Worm (Caenorhabditis elegans) whole organism, young adult: ENCODE results near the gene R74.2.

Experiments
- B0019.2 ChIP-seq: fragments of 200-800 bp; sonication (Bioruptor generic); conservative IDR thresholded peaks from 2 replicates; pipeline ENCODE4 v1.3.6; 2022; ENCODE audit warnings: missing genetic modification reagents, missing genetic modification characterization, missing compliant biosample characterization
- B0261.1 ChIP-seq: sonication (generic microtip); optimal IDR thresholded peaks from 2 replicates; lab custom pipeline; 2016; ENCODE audit warnings: mild to moderate bottlenecking, missing genetic modification characterization, moderate library complexity, missing compliant biosample characterization
- C17E4.6 ChIP-seq: fragments of 200-800 bp; sonication (Bioruptor generic); IDR thresholded peaks from 2 replicates; pipeline ENCODE4 v1.3.6; 2022; ENCODE audit warnings: missing genetic modification reagents, missing genetic modification characterization, missing compliant biosample characterization
- F23B12.7 ChIP-seq: sonication (generic microtip); optimal IDR thresholded peaks from 2 replicates; lab custom pipeline; 2017; ENCODE audit warnings: missing genetic modification characterization, mild to moderate bottlenecking, missing compliant biosample characterization, antibody characterized with exemption, moderate library complexity; ENCODE audit not compliant: insufficient read depth
- F49E8.2 ChIP-seq: sonication (generic microtip); optimal IDR thresholded peaks from 3 replicates; lab custom pipeline; 2017; ENCODE audit warnings: missing genetic modification characterization, mild to moderate bottlenecking, missing compliant biosample characterization, antibody characterized with exemption, moderate library complexity; ENCODE audit not compliant: insufficient read depth
- F57C9.4 ChIP-seq: sonication (generic microtip); optimal IDR thresholded peaks from 2 replicates; lab custom pipeline; 2017; ENCODE audit warnings: mild to moderate bottlenecking, missing genetic modification characterization, missing compliant biosample characterization
- Y53F4B.3 ChIP-seq: fragments of 200-800 bp; sonication (Bioruptor generic); IDR thresholded peaks from 2 replicates; pipeline ENCODE4 v1.3.6; 2022; ENCODE audit warnings: missing genetic modification reagents, missing genetic modification characterization, missing compliant biosample characterization
- ZK185.1 ChIP-seq: sonication (generic microtip); optimal IDR thresholded peaks from 2 replicates; lab custom pipeline; 2016; ENCODE audit warnings: mild to moderate bottlenecking, missing genetic modification characterization, missing compliant biosample characterization; ENCODE audit not compliant: poor library complexity, severe bottlenecking
- aptf-3 ChIP-seq: fragments of 200-800 bp; sonication (Bioruptor generic); IDR thresholded peaks from 2 replicates; pipeline ENCODE4 v1.3.6; 2022; ENCODE audit warnings: missing genetic modification characterization, missing compliant biosample characterization
- ceh-27 ChIP-seq: fragments of 200-800 bp; sonication (Bioruptor generic); optimal IDR thresholded peaks from 2 replicates; lab custom pipeline; 2018; ENCODE audit warnings: mild to moderate bottlenecking, missing genetic modification characterization, moderate library complexity, missing compliant biosample characterization
- ceh-40 ChIP-seq: fragments of 200-800 bp; sonication (Bioruptor generic); IDR thresholded peaks from 2 replicates; pipeline ENCODE4 v1.3.6; 2022; ENCODE audit warnings: missing genetic modification characterization, missing compliant biosample characterization
- ceh-79 ChIP-seq: sonication (generic microtip); optimal IDR thresholded peaks from 2 replicates; lab custom pipeline; 2017; ENCODE audit warnings: mild to moderate bottlenecking, missing genetic modification characterization, missing compliant biosample characterization
- ceh-91 ChIP-seq: fragments of 200-800 bp; sonication (Bioruptor generic); IDR thresholded peaks from 2 replicates; pipeline ENCODE4 v1.3.6; 2022; ENCODE audit warnings: missing genetic modification reagents, missing genetic modification characterization, missing compliant biosample characterization
- ekl-4 ChIP-seq: fragments of 200-800 bp; sonication (Bioruptor generic); IDR thresholded peaks from 2 replicates; pipeline ENCODE4 v1.3.6; 2022; ENCODE audit warnings: missing genetic modification reagents, missing genetic modification characterization, missing compliant biosample characterization
- him-1 ChIP-seq: sonication (generic microtip); optimal IDR thresholded peaks from 2 replicates; lab custom pipeline; 2016; ENCODE audit warnings: missing genotype, missing genetic modification reagents, missing genetic modification characterization, missing compliant biosample characterization
- hlh-12 ChIP-seq: sonication (generic microtip); optimal IDR thresholded peaks from 2 replicates; lab custom pipeline; 2016; ENCODE audit warnings: missing genetic modification characterization, missing compliant biosample characterization
- hrde-1 ChIP-seq: sonication (generic microtip); optimal IDR thresholded peaks from 2 replicates; lab custom pipeline; 2016; ENCODE audit warnings: missing genetic modification characterization, mild to moderate bottlenecking, missing compliant biosample characterization, moderate library complexity, missing genotype, missing genetic modification reagents, borderline replicate concordance
- hsf-1 ChIP-seq: fragments of 200-800 bp; sonication (Bioruptor generic); IDR thresholded peaks from 2 replicates; pipeline ENCODE4 v1.3.6; 2022; ENCODE audit warnings: missing genetic modification reagents, missing genetic modification characterization, missing compliant biosample characterization
- lsl-1 ChIP-seq: fragments of 200-800 bp; sonication (Bioruptor generic); optimal IDR thresholded peaks from 2 replicates; lab custom pipeline; 2018; ENCODE audit warnings: mild to moderate bottlenecking, missing genetic modification characterization, moderate library complexity, missing compliant biosample characterization
- lsy-27 ChIP-seq: sonication (generic microtip); optimal IDR thresholded peaks from 2 replicates; lab custom pipeline; 2017; ENCODE audit warnings: missing genetic modification characterization, mild to moderate bottlenecking, missing compliant biosample characterization, antibody characterized with exemption, missing genotype, borderline replicate concordance; ENCODE audit not compliant: insufficient read depth
- madf-3 ChIP-seq: fragments of 200-800 bp; sonication (Bioruptor generic); IDR thresholded peaks from 2 replicates; pipeline ENCODE4 v1.3.6; 2022; ENCODE audit warnings: missing genetic modification reagents, missing genetic modification characterization, missing compliant biosample characterization
- madf-6 ChIP-seq: fragments of 200-800 bp; sonication (Bioruptor generic); IDR thresholded peaks from 2 replicates; pipeline ENCODE4 v1.3.6; 2022; ENCODE audit warnings: missing genetic modification reagents, missing genetic modification characterization, missing compliant biosample characterization
- madf-8 ChIP-seq: fragments of 200-800 bp; sonication (Bioruptor generic); conservative IDR thresholded peaks from 2 replicates; pipeline ENCODE4 v1.3.6; 2022; ENCODE audit warnings: missing genetic modification reagents, missing genetic modification characterization, missing compliant biosample characterization
- mcd-1 ChIP-seq: fragments of 200-800 bp; sonication (Bioruptor generic); IDR thresholded peaks from 2 replicates; pipeline ENCODE4 v1.3.6; 2022; ENCODE audit warnings: missing genetic modification reagents, missing genetic modification characterization, missing compliant biosample characterization
- mes-4 ChIP-seq: sonication (generic microtip); optimal IDR thresholded peaks from 2 replicates; lab custom pipeline; 2016; ENCODE audit warnings: missing genotype, missing genetic modification characterization, missing compliant biosample characterization
- nfya-2 ChIP-seq: fragments of 200-800 bp; sonication (Bioruptor generic); IDR thresholded peaks from 2 replicates; pipeline ENCODE4 v1.3.6; 2022; ENCODE audit warnings: missing genetic modification reagents, missing genetic modification characterization, missing compliant biosample characterization
- pbrm-1 ChIP-seq: fragments of 200-800 bp; sonication (Bioruptor generic); IDR thresholded peaks from 2 replicates; pipeline ENCODE4 v1.3.6; 2022; ENCODE audit warnings: missing genetic modification reagents, missing genetic modification characterization, missing compliant biosample characterization
- rcor-1 ChIP-seq: fragments of 200-800 bp; sonication (Bioruptor generic); IDR thresholded peaks from 2 replicates; pipeline ENCODE4 v1.3.6; 2022; ENCODE audit warnings: missing genetic modification reagents, missing genetic modification characterization, missing compliant biosample characterization
- snpc-1.1 ChIP-seq: sonication (generic microtip); optimal IDR thresholded peaks from 2 replicates; lab custom pipeline; 2017; ENCODE audit warnings: missing genetic modification characterization, mild to moderate bottlenecking, missing compliant biosample characterization, antibody characterized with exemption, moderate library complexity, missing genotype, missing genetic modification reagents; ENCODE audit not compliant: insufficient read depth
- snpc-3.4 ChIP-seq: sonication (generic microtip); optimal IDR thresholded peaks from 2 replicates; lab custom pipeline; 2017; ENCODE audit warnings: missing genetic modification characterization, mild to moderate bottlenecking, missing compliant biosample characterization, antibody characterized with exemption, moderate library complexity, missing genotype, missing genetic modification reagents
- xnd-1 ChIP-seq: sonication (generic microtip); optimal IDR thresholded peaks from 2 replicates; lab custom pipeline; 2016; ENCODE audit warnings: missing genotype, missing genetic modification reagents, missing genetic modification characterization, missing compliant biosample characterization
- ztf-28 ChIP-seq: fragments of 200-800 bp; sonication (Bioruptor generic); IDR thresholded peaks from 2 replicates; pipeline ENCODE4 v1.3.6; 2022; ENCODE audit warnings: missing genetic modification reagents, missing genetic modification characterization, missing compliant biosample characterization

R74.2 gene

ce11 chrIII:4176109-4176596 is 11.8 kb upstream of the R74.2 start, which contains the start of the genes hrde-1 and C16C10.13 (continued):
- TF ChIP-seq mes-4 (tag; lab: Kevin White, UChicago) (no peak), lsy-27 (tag; lab: Kevin White, UChicago) (peak; percentile 21), madf-6 (peak; percentile 98), madf-3 (GFP tag; lab: Robert Waterston, UW) (peak; percentile 87), hrde-1 (tag; lab: Kevin White, UChicago) (peak; percentile 98), Y53F4B.3 (GFP tag; lab: Robert Waterston, UW) (no peak), madf-8 (GFP tag; lab: Robert Waterston, UW) (peak; percentile 98), ceh-40 (GFP tag; lab: Robert Waterston, UW) (no peak), snpc-3.4 (tag; lab: Kevin White, UChicago) (peak; percentile 91), snpc-1.1 (tag; lab: Kevin White, UChicago) (peak; percentile 43), nfya-2 (GFP tag; lab: Robert Waterston, UW) (no peak), hlh-12 (no peak), mcd-1 (GFP tag; lab: Robert Waterston, UW) (peak; percentile 89), rcor-1 (GFP tag; lab: Robert Waterston, UW) (peak; percentile 80), pbrm-1 (GFP tag; lab: Robert Waterston, UW) (peak; percentile 70), F57C9.4 (tag; lab: Kevin White, UChicago) (no peak), ceh-79 (tag; lab: Kevin White, UChicago) (no peak), him-1 (tag; lab: Kevin White, UChicago) (peak; percentile 51), ZK185.1 (tag; lab: Kevin White, UChicago) (no peak), hsf-1 (peak; percentile 99), lsl-1 (GFP tag; lab: Kevin White, UChicago) (peak; percentile 91), F49E8.2 (tag; lab: Kevin White, UChicago) (peak; percentile 93), ekl-4 (GFP tag; lab: Robert Waterston, UW) (peak; percentile 65; the same call in 1 of the 2 replicates), B0261.1 (tag; lab: Kevin White, UChicago) (no peak), xnd-1 (tag; lab: Kevin White, UChicago) (peak; percentile 92), ztf-28 (GFP tag; lab: Robert Waterston, UW) (no peak), C17E4.6 (GFP tag; lab: Robert Waterston, UW) (peak; percentile 66; the same call in 1 of the 2 replicates), ceh-91 (GFP tag; lab: Robert Waterston, UW) (peak; percentile 95), B0019.2 (GFP tag; lab: Robert Waterston, UW) (peak; percentile 82)
- TF ChIP-seq, all 124 proteins: peak for 38

- TF ChIP-seq ceh-27 = no peak
- 0 out of 2 replicates have a peak, but pooled peaks have one; percentile 27 for TF ChIP-seq hsf-1
These were observed 9.4 kb upstream of the R74.2 start, which contains the start of gene C16C10.2 for ce11 chrIII:4178564-4178963. C16C10.2 (minus strand) TSS chrIII:4178664.

ce11 chrIII:4181338-4181737 is 6.6 kb upstream of the R74.2 start, which contains the start of gene C16C10.1:
C16C10.1 (minus strand) TSS chrIII:4181438.
- no peak for TF ChIP-seq F23B12.7 (tag; lab: Kevin White, UChicago)
- 0 out of 2 replicates have a peak, but pooled peaks have one; percentile 20 for TF ChIP-seq aptf-3 (GFP tag; lab: Robert Waterston, UW)
